Fruit fly (Drosophila melanogaster): Measurements from ENCODE around the gene TyrR.

TyrR gene

dm6 chr3R:17794335-17795074 lies 31.5 kb upstream of the TyrR start, which contains the start of gene CG43102 (continued):
- TF ChIP-seq CG34224 (GFP tag; IDR thresholded peaks at IDR 0.05; ENCODE audit: partially characterized antibody) (peak; percentile 51), Hmr (GFP tag; optimal IDR thresholded peaks at IDR 0.05) (peak; percentile 68), CHES-1-like (GFP tag; optimal IDR thresholded peaks at IDR 0.05) (no peak), CG17829 (tag; optimal IDR thresholded peaks at IDR 0.05) (peak; percentile 78), caup (GFP tag; optimal IDR thresholded peaks at IDR 0.05; ENCODE audit: severe bottlenecking) (peak; percentile 53), GATAe (GFP tag; conservative IDR thresholded peaks at IDR 0.05) (no peak), CG10267 (tag; optimal IDR thresholded peaks at IDR 0.05) (peak; percentile 60), CG4617 (GFP tag; optimal IDR thresholded peaks at IDR 0.05; ENCODE audit: borderline replicate concordance) (no peak), Bteb2 (GFP tag; optimal IDR thresholded peaks at IDR 0.05) (peak; percentile 12), Camta (GFP tag; optimal IDR thresholded peaks at IDR 0.05) (peak; percentile 14), knrl (GFP tag; IDR thresholded peaks at IDR 0.05; ENCODE audit: partially characterized antibody) (peak; percentile 73; the same call in 2 of the 3 replicates), CrebB (tag; optimal IDR thresholded peaks at IDR 0.05) (peak; percentile 56), Oaz (GFP tag; IDR thresholded peaks at IDR 0.05) (no peak), CG34422 (GFP tag; IDR thresholded peaks at IDR 0.05) (peak; percentile 79), CG32767 (GFP tag; IDR thresholded peaks at IDR 0.05) (peak; percentile 59), Drgx (GFP tag; IDR thresholded peaks at IDR 0.05) (peak; percentile 77), CG11504 (tag; optimal IDR thresholded peaks at IDR 0.05) (peak; percentile 68), pan (optimal IDR thresholded peaks at IDR 0.05) (no peak), pan (GFP tag; optimal IDR thresholded peaks at IDR 0.05 in 1 of 2, IDR thresholded peaks at IDR 0.05 in 1 of 2) (peak in 1 of 2 experiments; percentile 86), phol (tag; optimal IDR thresholded peaks at IDR 0.05) (peak; percentile 53), H2.0 (GFP tag; IDR thresholded peaks at IDR 0.05) (peak; percentile 60), sima (GFP tag; optimal IDR thresholded peaks at IDR 0.05) (no peak), CG17612 (GFP tag; IDR thresholded peaks at IDR 0.05) (0 out of 2 replicates have a peak, but pooled peaks have one; percentile 38), CG3281 (GFP tag; optimal IDR thresholded peaks at IDR 0.05) (peak; percentile 66), ems (GFP tag; optimal IDR thresholded peaks at IDR 0.05) (no peak), tin (GFP tag; optimal IDR thresholded peaks at IDR 0.05) (peak; percentile 62), CG12391 (tag; optimal IDR thresholded peaks at IDR 0.05) (peak; percentile 72), Ets65A (GFP tag) (peak; percentile 94), CG7271 (tag; optimal IDR thresholded peaks at IDR 0.05) (no peak), en (GFP tag; optimal IDR thresholded peaks at IDR 0.05) (no peak), Eip74EF (GFP tag; optimal IDR thresholded peaks at IDR 0.05) (peak in 1 of 2 experiments; percentile 36), ssp (GFP tag; IDR thresholded peaks at IDR 0.05) (peak; percentile 56), Sin3A (optimal IDR thresholded peaks at IDR 0.05) (no peak), CG10979 (tag; optimal IDR thresholded peaks at IDR 0.05) (peak; percentile 44), org-1 (GFP tag; optimal IDR thresholded peaks at IDR 0.05) (peak; percentile 17), Dfd (GFP tag; optimal IDR thresholded peaks at IDR 0.05) (no peak), danr (GFP tag; IDR thresholded peaks at IDR 0.05) (no peak), TFAM (GFP tag; optimal IDR thresholded peaks at IDR 0.05) (no peak), CG6654 (GFP tag; optimal IDR thresholded peaks at IDR 0.05) (peak; percentile 24), vnd (GFP tag; IDR thresholded peaks at IDR 0.05; ENCODE audit: partially characterized antibody) (peak; percentile 69), Ravus (GFP tag; IDR thresholded peaks at IDR 0.05) (no peak; the same call in 1 of the 2 replicates), H15 (GFP tag; IDR thresholded peaks at IDR 0.05) (peak; percentile 77), Dip2 (GFP tag; IDR thresholded peaks at IDR 0.05) (no peak), bcd (GFP tag; optimal IDR thresholded peaks at IDR 0.05) (peak; percentile 46), CG15073 (GFP tag; optimal IDR thresholded peaks at IDR 0.05) (no peak), CG2712 (tag; optimal IDR thresholded peaks at IDR 0.05) (peak; percentile 77), pfk (GFP tag; optimal IDR thresholded peaks at IDR 0.05) (peak; percentile 7), Hr51 (GFP tag; optimal IDR thresholded peaks at IDR 0.05) (peak; percentile 51 to 78), sisA (GFP tag; IDR thresholded peaks at IDR 0.05) (peak; percentile 60)

Data from whole organism, embryonic.